Fruit fly (Drosophila melanogaster) whole organism, embryonic: Measurements from ENCODE around the gene Tlk.
A peak's percentile ranks its signal among the peaks of the same experiment; 100 is the strongest.

ENCODE experiments used
- CG10366 ChIP-seq: fragments of 200-800 bp; sonication (Bioruptor generic); IDR thresholded peaks from 2 replicates; pipeline ENCODE4 v1.3.6; 2022; ENCODE audit warnings: missing biosample characterization, missing genetic modification characterization
- CG11093 ChIP-seq: fragments of 200-800 bp; sonication (Bioruptor generic); IDR thresholded peaks from 3 replicates; pipeline ENCODE4 v1.3.6; 2022; ENCODE audit warnings: missing biosample characterization, missing genetic modification characterization
- CG12155 ChIP-seq: fragments of 200-800 bp; sonication (Bioruptor generic); optimal IDR thresholded peaks from 3 replicates; lab custom pipeline; 2016; ENCODE audit warnings: missing biosample characterization, missing genetic modification characterization
- CG12744 ChIP-seq: fragments of 200-800 bp; sonication (Bioruptor generic); optimal IDR thresholded peaks from 2 replicates; lab custom pipeline; 2016; ENCODE audit warnings: missing biosample characterization, missing genetic modification characterization
- CG12942 ChIP-seq: fragments of 200-800 bp; sonication (Bioruptor generic); optimal IDR thresholded peaks from 3 replicates; lab custom pipeline; 2016; ENCODE audit warnings: missing biosample characterization, missing genetic modification characterization
- CG13123 ChIP-seq: fragments of 200-800 bp; sonication (Bioruptor generic); optimal IDR thresholded peaks from 2 replicates; lab custom pipeline; 2016; ENCODE audit warnings: missing biosample characterization, missing genetic modification characterization
- CG13624 ChIP-seq: fragments of 200-800 bp; sonication (Bioruptor generic); optimal IDR thresholded peaks from 2 replicates; lab custom pipeline; 2016; ENCODE audit warnings: missing biosample characterization, missing genetic modification characterization
- CG14014 ChIP-seq: fragments of 200-800 bp; sonication (Bioruptor generic); IDR thresholded peaks from 2 replicates; pipeline ENCODE4 v1.3.6; 2022; ENCODE audit warnings: missing biosample characterization, missing genetic modification characterization
- CG14441 ChIP-seq: fragments of 200-800 bp; sonication (Bioruptor generic); IDR thresholded peaks from 2 replicates; pipeline ENCODE4 v1.3.6; 2022; ENCODE audit warnings: missing biosample characterization, missing genetic modification characterization
- CG14965 ChIP-seq: fragments of 200-800 bp; sonication (Bioruptor generic); optimal IDR thresholded peaks from 2 replicates; lab custom pipeline; 2016; ENCODE audit warnings: missing biosample characterization, missing genetic modification characterization, borderline replicate concordance
- CG15011 ChIP-seq: fragments of 200-800 bp; sonication (Bioruptor generic); optimal IDR thresholded peaks from 3 replicates; lab custom pipeline; 2018; ENCODE audit warnings: missing biosample characterization, mild to moderate bottlenecking, missing genetic modification characterization
- CG15073 ChIP-seq: fragments of 200-800 bp; sonication (Bioruptor generic); optimal IDR thresholded peaks from 2 replicates; lab custom pipeline; 2016; ENCODE audit warnings: missing biosample characterization, missing genetic modification characterization
- CG1647 ChIP-seq: fragments of 200-800 bp; sonication (Bioruptor generic); optimal IDR thresholded peaks from 3 replicates; lab custom pipeline; 2016; ENCODE audit warnings: missing biosample characterization, missing genetic modification characterization
- CG17186 ChIP-seq: fragments of 200-800 bp; sonication (Bioruptor generic); optimal IDR thresholded peaks from 3 replicates; lab custom pipeline; 2017; ENCODE audit warnings: missing biosample characterization, missing genetic modification reagents, missing genetic modification characterization
- CG17328 ChIP-seq: fragments of 200-800 bp; sonication (Bioruptor generic); IDR thresholded peaks from 2 replicates; pipeline ENCODE4 v1.3.6; 2022; ENCODE audit warnings: missing biosample characterization, missing genetic modification characterization
- CG17829 ChIP-seq: fragments of 200-800 bp; optimal IDR thresholded peaks from 2 replicates; lab custom pipeline; 2019; ENCODE audit warnings: missing biosample characterization, mild to moderate bottlenecking, missing genetic modification characterization, moderate library complexity
- CG2120 ChIP-seq: fragments of 200-800 bp; sonication (Bioruptor generic); optimal IDR thresholded peaks from 3 replicates; lab custom pipeline; 2016; ENCODE audit warnings: missing biosample characterization, missing genetic modification characterization
- CG32772 ChIP-seq: fragments of 200-800 bp; sonication (Bioruptor generic); IDR thresholded peaks from 2 replicates; pipeline ENCODE4 v1.3.6; 2022; ENCODE audit warnings: missing biosample characterization, missing genetic modification characterization
- CG4328 ChIP-seq: fragments of 200-800 bp; sonication (Bioruptor generic); optimal IDR thresholded peaks from 3 replicates; lab custom pipeline; 2017; ENCODE audit warnings: missing biosample characterization, missing genetic modification reagents, missing genetic modification characterization
- CG4360 ChIP-seq: fragments of 200-800 bp; sonication (Bioruptor generic); IDR thresholded peaks from 2 replicates; pipeline ENCODE4 v1.3.6; 2022; ENCODE audit warnings: missing biosample characterization, missing genetic modification characterization
- CG6175 ChIP-seq: fragments of 200-800 bp; sonication (Bioruptor generic); IDR thresholded peaks from 3 replicates; pipeline ENCODE4 v1.3.6; 2022; ENCODE audit warnings: missing biosample characterization, missing genetic modification characterization
- CG6272 ChIP-seq: fragments of 200-800 bp; sonication (Bioruptor generic); IDR thresholded peaks from 2 replicates; pipeline ENCODE4 v1.3.6; 2022; ENCODE audit warnings: missing biosample characterization, missing genetic modification characterization
- CG6689 ChIP-seq: fragments of 200-800 bp; sonication (Bioruptor generic); IDR thresholded peaks from 2 replicates; pipeline ENCODE4 v1.3.6; 2022; ENCODE audit warnings: missing biosample characterization, missing genetic modification characterization
- CG6765 ChIP-seq: fragments of 200-800 bp; sonication (Bioruptor generic); optimal IDR thresholded peaks from 3 replicates; lab custom pipeline; 2017; ENCODE audit warnings: missing biosample characterization, mild to moderate bottlenecking, missing genetic modification characterization
- CG6854 ChIP-seq: fragments of 200-800 bp; sonication (Bioruptor generic); optimal IDR thresholded peaks from 3 replicates; lab custom pipeline; 2017; ENCODE audit warnings: missing biosample characterization, mild to moderate bottlenecking, missing genetic modification characterization
- CG8281 ChIP-seq: fragments of 200-800 bp; sonication (Bioruptor generic); optimal IDR thresholded peaks from 2 replicates; lab custom pipeline; 2018; ENCODE audit warnings: missing biosample characterization, mild to moderate bottlenecking, missing genetic modification characterization, moderate library complexity
- CG9876 ChIP-seq: fragments of 200-800 bp; sonication (Bioruptor generic); optimal IDR thresholded peaks from 2 replicates; lab custom pipeline; 2016; ENCODE audit warnings: missing biosample characterization, missing genetic modification characterization
- Dip3 ChIP-seq: fragments of 200-800 bp; sonication (Bioruptor generic); optimal IDR thresholded peaks from 3 replicates; lab custom pipeline; 2016; ENCODE audit warnings: missing biosample characterization, missing genetic modification characterization
- Doc3 ChIP-seq: fragments of 200-800 bp; sonication (Bioruptor generic); IDR thresholded peaks from 3 replicates; pipeline ENCODE4 v1.3.6; 2022; ENCODE audit warnings: missing biosample characterization, missing genetic modification characterization; ENCODE audit not compliant: partially characterized antibody
- Jarid2 ChIP-seq: fragments of 200-800 bp; sonication (Bioruptor generic); optimal IDR thresholded peaks from 3 replicates; lab custom pipeline; 2017; ENCODE audit warnings: mild to moderate bottlenecking, missing biosample characterization, missing genetic modification reagents, missing genetic modification characterization
- Lhr ChIP-seq: fragments of 200-800 bp; sonication (Bioruptor generic); optimal IDR thresholded peaks from 3 replicates; lab custom pipeline; 2017; ENCODE audit warnings: mild to moderate bottlenecking, missing biosample characterization, missing genetic modification reagents, missing genetic modification characterization
- Lim3 ChIP-seq: fragments of 200-800 bp; sonication (Bioruptor generic); IDR thresholded peaks from 2 replicates; pipeline ENCODE4 v1.3.6; 2022; ENCODE audit warnings: missing biosample characterization, missing genetic modification characterization
- Lpt ChIP-seq: fragments of >200 bp; optimal IDR thresholded peaks from 2 replicates; lab custom pipeline; 2018; ENCODE audit warnings: missing biosample characterization, missing genetic modification characterization
- NFAT ChIP-seq: fragments of 200-800 bp; sonication (Bioruptor generic); IDR thresholded peaks from 2 replicates; pipeline ENCODE4 v1.3.6; 2022; ENCODE audit warnings: missing biosample characterization, missing genetic modification characterization
- Six4 ChIP-seq: fragments of 200-800 bp; sonication (Bioruptor generic); optimal IDR thresholded peaks from 2 replicates; lab custom pipeline; 2016; ENCODE audit warnings: missing biosample characterization, missing genetic modification characterization
- Sox100B ChIP-seq: fragments of 200-800 bp; sonication (Bioruptor generic); optimal IDR thresholded peaks from 3 replicates; lab custom pipeline; 2018; ENCODE audit warnings: missing biosample characterization, mild to moderate bottlenecking, missing genetic modification characterization
- Xbp1 ChIP-seq: fragments of 200-800 bp; sonication (Bioruptor generic); optimal IDR thresholded peaks from 3 replicates; lab custom pipeline; 2016; ENCODE audit warnings: missing biosample characterization, mild to moderate bottlenecking, missing genetic modification characterization
- br ChIP-seq: fragments of >200 bp; optimal IDR thresholded peaks from 2 replicates; lab custom pipeline; 2017
- croc ChIP-seq: fragments of 200-800 bp; sonication (Bioruptor generic); conservative IDR thresholded peaks from 3 replicates; pipeline ENCODE4 v1.3.6; 2022; ENCODE audit warnings: missing biosample characterization, missing genetic modification characterization
- cwo ChIP-seq: fragments of 200-800 bp; sonication (Bioruptor generic); optimal IDR thresholded peaks from 3 replicates; lab custom pipeline; 2017; ENCODE audit warnings: missing biosample characterization, missing genetic modification characterization, mild to moderate bottlenecking, moderate library complexity, missing genetic modification reagents
- dan ChIP-seq: fragments of 200-800 bp; sonication (Bioruptor generic); IDR thresholded peaks from 2 replicates; pipeline ENCODE4 v1.3.6; 2022; ENCODE audit warnings: missing biosample characterization, missing genetic modification characterization
- emc ChIP-seq: fragments of 200-800 bp; sonication (Bioruptor generic); optimal IDR thresholded peaks from 2 replicates; lab custom pipeline; 2016; ENCODE audit warnings: missing biosample characterization, missing genetic modification characterization
- ewg ChIP-seq: fragments of 200-800 bp; sonication (Bioruptor generic); optimal IDR thresholded peaks from 3 replicates; lab custom pipeline; 2017; ENCODE audit warnings: mild to moderate bottlenecking, missing biosample characterization, missing genetic modification reagents, missing genetic modification characterization
- gce ChIP-seq: fragments of 200-800 bp; sonication (Bioruptor generic); IDR thresholded peaks from 3 replicates; pipeline ENCODE4 v1.3.6; 2022; ENCODE audit warnings: missing biosample characterization, missing genetic modification characterization
- gt ChIP-seq: fragments of 200-800 bp; sonication (Bioruptor generic); IDR thresholded peaks from 2 replicates; pipeline ENCODE4 v1.3.6; 2022; ENCODE audit warnings: missing biosample characterization, missing genetic modification characterization
- h ChIP-seq: fragments of >200 bp; optimal IDR thresholded peaks from 2 replicates; lab custom pipeline; 2017
- hb ChIP-seq: fragments of 200-800 bp; sonication (Bioruptor generic); IDR thresholded peaks from 3 replicates; pipeline ENCODE4 v1.3.6; 2022; ENCODE audit warnings: missing biosample characterization, missing genetic modification characterization; ENCODE audit not compliant: partially characterized antibody
- nom ChIP-seq: fragments of 200-800 bp; sonication (Bioruptor generic); optimal IDR thresholded peaks from 2 replicates; lab custom pipeline; 2017; ENCODE audit warnings: missing biosample characterization, missing genetic modification characterization, mild to moderate bottlenecking, moderate library complexity, missing genetic modification reagents
- otp ChIP-seq: fragments of 200-800 bp; sonication (Bioruptor generic); IDR thresholded peaks from 3 replicates; pipeline ENCODE4, ENCODE4 v1.3.6; 2022; ENCODE audit warnings: missing biosample characterization, missing genetic modification characterization
- pros ChIP-seq: fragments of 200-800 bp; sonication (Bioruptor generic); optimal IDR thresholded peaks from 3 replicates; lab custom pipeline; 2019; ENCODE audit warnings: missing biosample characterization, mild to moderate bottlenecking, missing genetic modification characterization, moderate library complexity
- row ChIP-seq: fragments of 200-800 bp; sonication (Bioruptor generic); IDR thresholded peaks from 3 replicates; pipeline ENCODE4 v1.3.6; 2022; ENCODE audit warnings: missing biosample characterization, missing genetic modification characterization
- sr ChIP-seq: fragments of 200-800 bp; sonication (Bioruptor generic); IDR thresholded peaks from 3 replicates; pipeline ENCODE4 v1.3.6; 2022; ENCODE audit warnings: missing biosample characterization, missing genetic modification characterization

Tlk gene

dm6 chrX:3748248-3748647 lies 28.4 kb downstream of the Tlk start (continued):
- peak; percentile 1 for TF ChIP-seq Dip3 (GFP tag; lab: Kevin White, UChicago)
- peak; percentile 53; the same call in 1 of the 3 replicates for TF ChIP-seq CG11093 (GFP tag; lab: Robert Waterston, UW)
- TF ChIP-seq CG9876 (GFP tag; lab: Kevin White, UChicago): no peak
- no peak for TF ChIP-seq Lhr (GFP tag; lab: Kevin White, UChicago)
- no peak for TF ChIP-seq CG1647
- peak; percentile 65; the same call in 2 of the 3 replicates for TF ChIP-seq row
- peak; percentile 38; the same call in 1 of the 3 replicates for TF ChIP-seq croc (GFP tag; lab: Robert Waterston, UW)
- TF ChIP-seq nom (GFP tag; lab: Kevin White, UChicago): peak; percentile 82
- TF ChIP-seq Jarid2: peak; percentile 42
- TF ChIP-seq CG6689: peak; percentile 80
- no peak for TF ChIP-seq Doc3 (GFP tag; lab: Robert Waterston, UW)
- TF ChIP-seq CG10366 (GFP tag; lab: Robert Waterston, UW): peak; percentile 51
- no peak for TF ChIP-seq CG14965 (GFP tag; lab: Kevin White, UChicago)
- peak; percentile 39 for TF ChIP-seq CG12942 (GFP tag; lab: Kevin White, UChicago)
- TF ChIP-seq br (lab: Kevin White, UChicago): no peak
- TF ChIP-seq CG15073 (GFP tag; lab: Kevin White, UChicago): no peak
- 0 out of 3 replicates have a peak, but pooled peaks have one; percentile 8 for TF ChIP-seq otp (GFP tag; lab: Robert Waterston, UW)
- TF ChIP-seq h (lab: Kevin White, UChicago): no peak
- peak; percentile 54 for TF ChIP-seq Xbp1 (GFP tag; lab: Kevin White, UChicago)
- TF ChIP-seq gce (GFP tag; lab: Robert Waterston, UW): peak; percentile 44; the same call in 1 of the 3 replicates
- no peak for TF ChIP-seq Lpt (GFP tag; lab: Kevin White, UChicago)
- no peak for TF ChIP-seq CG12744
- no peak for TF ChIP-seq pros (GFP tag; lab: Kevin White, UChicago)
- peak; percentile 62 for TF ChIP-seq CG14014 (GFP tag; lab: Robert Waterston, UW)
- TF ChIP-seq gt (GFP tag; lab: Robert Waterston, UW): no peak
- TF ChIP-seq emc (GFP tag; lab: Kevin White, UChicago): no peak
- TF ChIP-seq NFAT (GFP tag; lab: Robert Waterston, UW): no peak
- TF ChIP-seq CG2120 (GFP tag; lab: Kevin White, UChicago): peak; percentile 69
- no peak for TF ChIP-seq Six4 (GFP tag; lab: Kevin White, UChicago)
- peak; percentile 33 for TF ChIP-seq ewg (GFP tag; lab: Kevin White, UChicago)
- TF ChIP-seq CG6272: no peak
- TF ChIP-seq CG4360 (GFP tag; lab: Robert Waterston, UW): no peak
- TF ChIP-seq CG13624 (GFP tag; lab: Kevin White, UChicago): no peak
- TF ChIP-seq CG4328: peak; percentile 18
- TF ChIP-seq dan (GFP tag; lab: Robert Waterston, UW): no peak
- TF ChIP-seq CG13123 (GFP tag; lab: Kevin White, UChicago): peak; percentile 21
- no peak for TF ChIP-seq CG17186 (GFP tag; lab: Kevin White, UChicago)
- TF ChIP-seq CG32772 (GFP tag; lab: Robert Waterston, UW): no peak
- peak; percentile 81 for TF ChIP-seq Sox100B
- TF ChIP-seq CG8281: peak; percentile 37
- TF ChIP-seq CG17328 (GFP tag; lab: Robert Waterston, UW): peak; percentile 61; the same call in 1 of the 2 replicates
- no peak for TF ChIP-seq hb (GFP tag; lab: Robert Waterston, UW)
- TF ChIP-seq CG17829 (tag; lab: Kevin White, UChicago): peak; percentile 54
- peak; percentile 53 for TF ChIP-seq CG6854
- no peak for TF ChIP-seq Lim3 (GFP tag; lab: Robert Waterston, UW)
- TF ChIP-seq CG6765: peak; percentile 63
- peak; percentile 54; the same call in 1 of the 2 replicates for TF ChIP-seq CG14441 (GFP tag; lab: Robert Waterston, UW)
- TF ChIP-seq CG6175 (GFP tag; lab: Robert Waterston, UW): no peak
- no peak for TF ChIP-seq sr (GFP tag; lab: Robert Waterston, UW)
- peak; percentile 58 for TF ChIP-seq CG15011 (GFP tag; lab: Kevin White, UChicago)
- TF ChIP-seq CG12155: peak; percentile 44
- TF ChIP-seq cwo (GFP tag; lab: Kevin White, UChicago): peak; percentile 70
